Worm (Caenorhabditis elegans): ENCODE data around the gene parg-1.

DNA sequence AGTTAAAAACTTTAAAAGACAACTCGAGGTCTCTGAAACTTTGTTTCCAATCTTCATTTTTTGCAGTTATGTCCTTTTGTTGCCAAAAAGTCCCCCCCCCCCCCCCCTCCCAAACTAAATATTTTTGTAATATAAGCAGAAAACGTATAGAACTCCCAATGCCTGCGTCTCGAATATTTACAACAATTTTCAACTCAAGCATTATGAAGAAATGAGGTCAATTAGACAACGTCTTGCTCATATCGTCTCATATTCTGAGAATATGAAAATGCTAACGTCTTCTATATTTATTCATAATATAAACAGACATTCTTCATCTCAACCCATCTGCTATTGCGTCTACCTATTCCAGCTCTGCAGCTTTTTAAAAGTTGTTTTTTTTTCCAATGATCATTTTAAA, 27.9 kb upstream of the parg-1 start, which contains the start of gene H23L24.1:
- TF ChIP-seq tbx-37 (GFP tag; conservative IDR thresholded peaks at IDR 0.05) (no peak), ama-1 (optimal IDR thresholded peaks at IDR 0.05) (no peak), sea-1 (GFP tag; conservative IDR thresholded peaks at IDR 0.05) (no peak), flt-1 (GFP tag; IDR thresholded peaks at IDR 0.05) (no peak), hmbx-1 (tag; optimal IDR thresholded peaks at IDR 0.05) (no peak), ceh-13 (GFP tag; optimal IDR thresholded peaks at IDR 0.05) (no peak)

Data from whole organism, early embryonic.